Worm (Caenorhabditis elegans) whole organism, young adult: ENCODE data around the gene Y22D7AL.11.

Experiments
- B0035.1 ChIP-seq: sonication (generic microtip); optimal IDR thresholded peaks from 2 replicates; lab custom pipeline; 2016; ENCODE audit warnings: missing genetic modification characterization, mild to moderate bottlenecking, missing compliant biosample characterization, missing genotype, missing genetic modification reagents
- B0261.1 ChIP-seq: sonication (generic microtip); optimal IDR thresholded peaks from 2 replicates; lab custom pipeline; 2016; ENCODE audit warnings: mild to moderate bottlenecking, missing genetic modification characterization, moderate library complexity, missing compliant biosample characterization
- C06A6.2 ChIP-seq: fragments of 200-800 bp; sonication (Bioruptor generic); conservative IDR thresholded peaks from 2 replicates; pipeline ENCODE4 v1.3.6; 2022; ENCODE audit warnings: missing genetic modification characterization, missing compliant biosample characterization
- K12H6.12 ChIP-seq: fragments of 200-800 bp; sonication (Bioruptor generic); optimal IDR thresholded peaks from 2 replicates; lab custom pipeline; 2018; ENCODE audit warnings: mild to moderate bottlenecking, missing genetic modification characterization, missing compliant biosample characterization
- ama-1 ChIP-seq, 3 experiments: fragments of 150-350 bp in 1 of 3; sonication (generic microtip) in 2 of 3; optimal IDR thresholded peaks; 2 replicates each; lab custom pipeline; 2014 to 2018; ENCODE audit warnings: missing biosample characterization in 2 of 3, missing genetic modification characterization in 2 of 3, missing genetic modification reagents in 2 of 3
- ceh-40 ChIP-seq: fragments of 200-800 bp; sonication (Bioruptor generic); IDR thresholded peaks from 2 replicates; pipeline ENCODE4 v1.3.6; 2022; ENCODE audit warnings: missing genetic modification characterization, missing compliant biosample characterization
- lin-35 ChIP-seq, 3 experiments: fragments of 150-350 bp in 2 of 3; sonication (generic microtip) in 1 of 3; optimal IDR thresholded peaks; 2 replicates each; lab custom pipeline; 2014 to 2018; ENCODE audit warnings: missing biosample characterization in 3 of 3, missing genetic modification characterization in 3 of 3, missing genetic modification reagents in 3 of 3
- lsl-1 ChIP-seq: fragments of 200-800 bp; sonication (Bioruptor generic); optimal IDR thresholded peaks from 2 replicates; lab custom pipeline; 2018; ENCODE audit warnings: mild to moderate bottlenecking, missing genetic modification characterization, moderate library complexity, missing compliant biosample characterization
- madf-6 ChIP-seq: fragments of 200-800 bp; sonication (Bioruptor generic); IDR thresholded peaks from 2 replicates; pipeline ENCODE4 v1.3.6; 2022; ENCODE audit warnings: missing genetic modification reagents, missing genetic modification characterization, missing compliant biosample characterization
- rpc-1 ChIP-seq, 2 experiments: fragments of 150-350 bp in 1 of 2; sonication (generic microtip) in 1 of 2; optimal IDR thresholded peaks; 2 replicates each; lab custom pipeline; 2014 to 2018; ENCODE audit warnings: missing biosample characterization in 1 of 2, missing genetic modification characterization in 1 of 2, missing genetic modification reagents in 1 of 2, missing genotype in 1 of 2
- snpc-4 ChIP-seq, 5 experiments: fragments of 150-350 bp in 1 of 5; sonication (generic microtip) in 4 of 5; optimal IDR thresholded peaks; 2 replicates each; lab custom pipeline; 2014 to 2018; ENCODE audit warnings: missing genetic modification characterization in 5 of 5, missing biosample characterization in 3 of 5, antibody characterized with exemption in 2 of 5, mild to moderate bottlenecking in 2 of 5, missing compliant biosample characterization in 2 of 5, missing genotype in 2 of 5, moderate library complexity in 2 of 5, missing genetic modification reagents in 1 of 5
- unc-62 ChIP-seq: fragments of 150-350 bp; optimal IDR thresholded peaks from 2 replicates; lab custom pipeline; 2014; ENCODE audit warnings: missing biosample characterization, missing genetic modification reagents, missing genetic modification characterization
- xnd-1 ChIP-seq: sonication (generic microtip); optimal IDR thresholded peaks from 2 replicates; lab custom pipeline; 2016; ENCODE audit warnings: missing genotype, missing genetic modification reagents, missing genetic modification characterization, missing compliant biosample characterization
- ztf-22 ChIP-seq: fragments of 200-800 bp; sonication (Bioruptor generic); optimal IDR thresholded peaks from 2 replicates; lab custom pipeline; 2018; ENCODE audit warnings: mild to moderate bottlenecking, missing genetic modification characterization, moderate library complexity, missing compliant biosample characterization

DNA sequence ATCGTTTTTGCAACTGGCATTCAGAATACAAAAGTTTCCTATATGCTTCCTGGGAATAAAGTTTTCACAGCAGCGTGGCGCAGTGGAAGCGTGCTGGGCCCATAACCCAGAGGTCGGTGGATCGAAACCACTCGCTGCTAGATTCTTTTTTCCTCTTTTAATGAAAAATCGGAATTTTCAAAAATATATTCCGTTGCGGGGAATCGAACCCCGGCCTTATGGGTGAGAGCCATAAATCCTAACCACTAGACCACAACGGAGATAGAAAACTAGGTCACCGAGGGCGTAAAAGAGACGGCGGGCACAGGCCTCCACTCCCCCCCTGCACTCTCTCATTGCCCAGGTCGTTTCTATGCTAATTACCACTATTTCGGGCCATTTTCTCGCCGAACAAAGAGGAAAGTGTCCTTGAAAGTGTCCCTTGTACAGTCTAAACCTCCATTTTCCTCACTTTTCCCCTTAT is 29.6 kb downstream of the Y22D7AL.11 start, which contains the start of gene Y22D7AL.6:
- TF ChIP-seq rpc-1 (optimal IDR thresholded peaks at IDR 0.05; lab: Kevin White, UChicago): peak; percentile 92
- peak; percentile 76 for TF ChIP-seq rpc-1 (tag; optimal IDR thresholded peaks at IDR 0.05; lab: Kevin White, UChicago)
- peak in 1 of 3 experiments; percentile 58 for TF ChIP-seq lin-35 (GFP tag; optimal IDR thresholded peaks at IDR 0.05; lab: Kevin White, UChicago)
- TF ChIP-seq C06A6.2 (GFP tag; lab: Robert Waterston, UW): no peak
- TF ChIP-seq ceh-40 (GFP tag; lab: Robert Waterston, UW): no peak; the same call in 1 of the 2 replicates
- no peak for TF ChIP-seq ztf-22
- TF ChIP-seq lsl-1: peak; percentile 65
- TF ChIP-seq snpc-4 (GFP tag; optimal IDR thresholded peaks at IDR 0.05; lab: Kevin White, UChicago): peak; percentile 54
- peak in 2 of 4 experiments; percentile 37 to 47 for TF ChIP-seq snpc-4 (tag; optimal IDR thresholded peaks at IDR 0.05; lab: Kevin White, UChicago)
- TF ChIP-seq madf-6 (GFP tag; lab: Robert Waterston, UW): peak; percentile 55
- peak; percentile 49 for TF ChIP-seq B0035.1 (tag; lab: Kevin White, UChicago)
- no peak for TF ChIP-seq ama-1 (optimal IDR thresholded peaks at IDR 0.05; lab: Kevin White, UChicago)
- TF ChIP-seq ama-1 (GFP tag; optimal IDR thresholded peaks at IDR 0.05; lab: Kevin White, UChicago): peak in 1 of 2 experiments; percentile 75
- TF ChIP-seq unc-62 (GFP tag; lab: Kevin White, UChicago): no peak
- TF ChIP-seq K12H6.12 (tag; lab: Kevin White, UChicago): peak; percentile 53
- peak; percentile 98 for TF ChIP-seq B0261.1 (tag; lab: Kevin White, UChicago)
- no peak for TF ChIP-seq xnd-1 (tag; lab: Kevin White, UChicago)
